Worm (Caenorhabditis elegans) whole organism, L4 larva: ENCODE data around the gene ech-3.

ENCODE experiments used
- F10B5.3 ChIP-seq: sonication (generic microtip); optimal IDR thresholded peaks from 2 replicates; lab custom pipeline; 2016; ENCODE audit warnings: mild to moderate bottlenecking, missing genetic modification characterization, missing compliant biosample characterization
- F49E8.2 ChIP-seq: sonication (generic microtip); optimal IDR thresholded peaks from 2 replicates; lab custom pipeline; 2016; ENCODE audit warnings: missing compliant biosample characterization, mild to moderate bottlenecking, missing genetic modification characterization, borderline replicate concordance
- T20F7.1 ChIP-seq: fragments of 200-800 bp; sonication (Bioruptor generic); optimal IDR thresholded peaks from 2 replicates; lab custom pipeline; 2018; ENCODE audit warnings: mild to moderate bottlenecking, missing genetic modification characterization, missing compliant biosample characterization
- Y105C5A.15 ChIP-seq: fragments of 200-800 bp; sonication (Bioruptor generic); IDR thresholded peaks from 2 replicates; pipeline ENCODE4 v1.3.6; 2022; ENCODE audit warnings: missing genetic modification characterization, missing compliant biosample characterization
- aha-1 ChIP-seq: fragments of 150-350 bp; peaks from one replicate; lab custom pipeline; 2014; ENCODE audit warnings: missing biosample characterization, missing genetic modification characterization
- ceh-32 ChIP-seq: sonication (generic microtip); optimal IDR thresholded peaks from 2 replicates; lab custom pipeline; 2016; ENCODE audit warnings: mild to moderate bottlenecking, missing genetic modification characterization, missing compliant biosample characterization; ENCODE audit not compliant: poor library complexity
- ceh-62 ChIP-seq: sonication (generic microtip); optimal IDR thresholded peaks from 2 replicates; lab custom pipeline; 2017; ENCODE audit warnings: missing biosample characterization, missing genetic modification characterization
- ctbp-1 ChIP-seq: fragments of 200-800 bp; sonication (Bioruptor generic); IDR thresholded peaks from 2 replicates; pipeline ENCODE4 v1.3.6; 2022; ENCODE audit warnings: missing genetic modification reagents, missing genetic modification characterization, missing compliant biosample characterization
- daf-12 ChIP-seq: fragments of 150-350 bp; optimal IDR thresholded peaks from 2 replicates; lab custom pipeline; 2014; ENCODE audit warnings: missing biosample characterization, missing genetic modification reagents, missing genetic modification characterization
- daf-16 ChIP-seq, 3 experiments: sonication (generic microtip); optimal IDR thresholded peaks; 2 replicates each; lab custom pipeline; 2016 to 2017; ENCODE audit warnings: missing genetic modification characterization in 3 of 3, missing genetic modification reagents in 3 of 3, mild to moderate bottlenecking in 2 of 3, missing compliant biosample characterization in 2 of 3, missing biosample characterization in 1 of 3, moderate library complexity in 1 of 3
- dmd-6 ChIP-seq: fragments of 200-800 bp; sonication (Bioruptor generic); IDR thresholded peaks from 2 replicates; pipeline ENCODE4 v1.3.6; 2022; ENCODE audit warnings: missing genetic modification reagents, missing genetic modification characterization, missing compliant biosample characterization
- dve-1 ChIP-seq: sonication (generic microtip); optimal IDR thresholded peaks from 2 replicates; lab custom pipeline; 2017; ENCODE audit warnings: antibody characterized with exemption, mild to moderate bottlenecking, missing genetic modification characterization, missing compliant biosample characterization; ENCODE audit not compliant: insufficient read depth
- fkh-10 ChIP-seq: fragments of 150-350 bp; optimal IDR thresholded peaks from 2 replicates; lab custom pipeline; 2014; ENCODE audit warnings: missing biosample characterization, missing genetic modification reagents, missing genetic modification characterization
- hlh-11 ChIP-seq: fragments of 200-800 bp; sonication (Bioruptor generic); optimal IDR thresholded peaks from 2 replicates; lab custom pipeline; 2018; ENCODE audit warnings: mild to moderate bottlenecking, missing genetic modification characterization, missing compliant biosample characterization
- hlh-30 ChIP-seq: sonication (generic microtip); optimal IDR thresholded peaks from 2 replicates; lab custom pipeline; 2017; ENCODE audit warnings: antibody characterized with exemption, mild to moderate bottlenecking, missing genetic modification characterization, missing compliant biosample characterization; ENCODE audit not compliant: insufficient read depth
- hmg-1.1 ChIP-seq: fragments of 200-800 bp; sonication (Bioruptor generic); IDR thresholded peaks from 2 replicates; pipeline ENCODE4 v1.3.6; 2022; ENCODE audit warnings: missing genetic modification reagents, missing genetic modification characterization, missing compliant biosample characterization
- lin-1 ChIP-seq: fragments of 200-800 bp; sonication (Bioruptor generic); IDR thresholded peaks from 2 replicates; pipeline ENCODE4 v1.3.6; 2022; ENCODE audit warnings: missing genetic modification reagents, missing genetic modification characterization, missing compliant biosample characterization
- lin-29 ChIP-seq: fragments of 200-800 bp; sonication (Bioruptor generic); IDR thresholded peaks from 2 replicates; pipeline ENCODE4 v1.3.6; 2022; ENCODE audit warnings: missing genetic modification reagents, missing genetic modification characterization, missing compliant biosample characterization
- lsy-2 ChIP-seq, 2 experiments: fragments of 150-350 bp in 1 of 2; sonication (generic microtip) in 1 of 2; optimal IDR thresholded peaks; 2 replicates each; lab custom pipeline; 2014 to 2017; ENCODE audit warnings: missing biosample characterization in 2 of 2, missing genetic modification characterization in 2 of 2
- madf-9 ChIP-seq: fragments of 200-800 bp; sonication (Bioruptor generic); conservative IDR thresholded peaks from 2 replicates; pipeline ENCODE4 v1.3.6; 2022; ENCODE audit warnings: missing genetic modification reagents, missing genetic modification characterization, missing compliant biosample characterization
- mdl-1 ChIP-seq, 2 experiments: fragments of 150-350 bp in 1 of 2; sonication (generic microtip) in 1 of 2; optimal IDR thresholded peaks; 2 replicates each; lab custom pipeline; 2014 to 2017; ENCODE audit warnings: missing biosample characterization in 2 of 2, missing genetic modification characterization in 2 of 2
- mdt-29 ChIP-seq: fragments of 200-800 bp; sonication (Bioruptor generic); IDR thresholded peaks from 2 replicates; pipeline ENCODE4 v1.3.6; 2022; ENCODE audit warnings: missing genetic modification reagents, missing genetic modification characterization, missing compliant biosample characterization
- mep-1 ChIP-seq: fragments of 150-350 bp; sonication (generic microtip); optimal IDR thresholded peaks from 3 replicates; lab custom pipeline; 2014; ENCODE audit warnings: missing biosample characterization, missing genetic modification characterization
- mes-2 ChIP-seq: sonication (generic microtip); optimal IDR thresholded peaks from 2 replicates; lab custom pipeline; 2016; ENCODE audit warnings: missing genotype, mild to moderate bottlenecking, missing genetic modification characterization, missing compliant biosample characterization; ENCODE audit not compliant: poor library complexity, severe bottlenecking
- mxl-2 ChIP-seq: fragments of 200-800 bp; sonication (Bioruptor generic); conservative IDR thresholded peaks from 2 replicates; pipeline ENCODE4 v1.3.6; 2022; ENCODE audit warnings: missing genetic modification reagents, missing genetic modification characterization, missing compliant biosample characterization
- mxl-3 ChIP-seq: fragments of 200-800 bp; sonication (Bioruptor generic); optimal IDR thresholded peaks from 2 replicates; lab custom pipeline; 2018; ENCODE audit warnings: mild to moderate bottlenecking, missing genetic modification characterization, missing compliant biosample characterization
- nhr-25 ChIP-seq: sonication (generic microtip); optimal IDR thresholded peaks from 2 replicates; lab custom pipeline; 2017; ENCODE audit warnings: missing genetic modification characterization, mild to moderate bottlenecking, missing compliant biosample characterization, antibody characterized with exemption, moderate library complexity, borderline replicate concordance; ENCODE audit not compliant: insufficient read depth
- nhr-28 ChIP-seq: fragments of 150-350 bp; optimal IDR thresholded peaks from 2 replicates; lab custom pipeline; 2014; ENCODE audit warnings: missing biosample characterization, missing genetic modification characterization
- nhr-48 ChIP-seq: sonication (generic microtip); optimal IDR thresholded peaks from 2 replicates; lab custom pipeline; 2016; ENCODE audit warnings: mild to moderate bottlenecking, missing genetic modification characterization, missing compliant biosample characterization
- nhr-6 ChIP-seq: fragments of 150-350 bp; optimal IDR thresholded peaks from 2 replicates; lab custom pipeline; 2014; ENCODE audit warnings: missing biosample characterization, missing genetic modification characterization
- pha-4 ChIP-seq, 2 experiments: fragments of 150-350 bp in 1 of 2; fragments of 200-800 bp in 1 of 2; sonication (Bioruptor generic) in 1 of 2; IDR thresholded peaks in 1 of 2; optimal IDR thresholded peaks in 1 of 2; 2 replicates each; pipeline versions ENCODE4 v1.3.6 to Lab custom; 2014 to 2022; ENCODE audit warnings: missing genetic modification characterization in 2 of 2, missing genetic modification reagents in 2 of 2, missing biosample characterization in 1 of 2, missing compliant biosample characterization in 1 of 2
- php-3 ChIP-seq: fragments of 200-800 bp; sonication (Bioruptor generic); IDR thresholded peaks from 2 replicates; pipeline ENCODE4 v1.3.6; 2022; ENCODE audit warnings: missing genetic modification reagents, missing genetic modification characterization, missing compliant biosample characterization
- pqm-1 ChIP-seq: sonication (generic microtip); optimal IDR thresholded peaks from 2 replicates; lab custom pipeline; 2017; ENCODE audit warnings: missing biosample characterization, missing genetic modification characterization
- set-16 ChIP-seq: fragments of 200-800 bp; sonication (Bioruptor generic); IDR thresholded peaks from 2 replicates; pipeline ENCODE4 v1.3.6; 2022; ENCODE audit warnings: missing genetic modification reagents, missing genetic modification characterization, missing compliant biosample characterization
- spr-1 ChIP-seq: sonication (generic microtip); optimal IDR thresholded peaks from 2 replicates; lab custom pipeline; 2016; ENCODE audit warnings: mild to moderate bottlenecking, missing genetic modification characterization, missing compliant biosample characterization
- tra-1 ChIP-seq: fragments of 200-800 bp; sonication (Bioruptor generic); IDR thresholded peaks from 2 replicates; pipeline ENCODE4 v1.3.6; 2022; ENCODE audit warnings: missing genetic modification reagents, missing genetic modification characterization, missing compliant biosample characterization
- unc-39 ChIP-seq: sonication (generic microtip); optimal IDR thresholded peaks from 2 replicates; lab custom pipeline; 2017; ENCODE audit warnings: missing biosample characterization, missing genetic modification characterization
- unc-62 ChIP-seq, 3 experiments: fragments of 150-350 bp in 1 of 3; sonication (generic microtip); optimal IDR thresholded peaks in 2 of 3; peaks in 1 of 3; 1 replicate in 1 of 3; 2 replicates in 2 of 3; lab custom pipeline; 2014 to 2017; ENCODE audit warnings: missing biosample characterization in 3 of 3, missing genetic modification characterization in 3 of 3, missing genetic modification reagents in 3 of 3, missing genotype in 1 of 3
- zfp-2 ChIP-seq: sonication (generic microtip); optimal IDR thresholded peaks from 2 replicates; lab custom pipeline; 2016; ENCODE audit warnings: mild to moderate bottlenecking, missing genetic modification characterization, missing compliant biosample characterization

Gene ech-3

ce11 chrV:8022040-8022439 lies at the start of gene ech-3:
ech-3 (plus strand) TSS chrV:8022217.
- no peak for TF ChIP-seq mxl-2 (GFP tag; lab: Robert Waterston, UW)
- TF ChIP-seq dve-1 (tag; lab: Kevin White, UChicago), result peak; percentile 33
- no peak for TF ChIP-seq spr-1 (tag; lab: Kevin White, UChicago)
- TF ChIP-seq tra-1, result no peak
- peak; percentile 15; the same call in 1 of the 2 replicates for TF ChIP-seq dmd-6 (GFP tag; lab: Robert Waterston, UW)
- no peak for TF ChIP-seq hmg-1.1 (GFP tag; lab: Robert Waterston, UW)
- TF ChIP-seq nhr-28, result peak; percentile 14
- no peak for TF ChIP-seq daf-16 (GFP tag; optimal IDR thresholded peaks at IDR 0.05; lab: Kevin White, UChicago)
- TF ChIP-seq daf-16 (tag; optimal IDR thresholded peaks at IDR 0.05; lab: Kevin White, UChicago), result peak; percentile 59
- TF ChIP-seq F10B5.3 (tag; lab: Kevin White, UChicago), result no peak
- TF ChIP-seq ceh-32 (tag; lab: Kevin White, UChicago), result no peak
- no peak for TF ChIP-seq ceh-62
- TF ChIP-seq pqm-1 (tag; lab: Kevin White, UChicago), result peak; percentile 25
- TF ChIP-seq F49E8.2, result no peak
- TF ChIP-seq unc-39, result no peak

- TF ChIP-seq nhr-48, result no peak
- TF ChIP-seq T20F7.1 (GFP tag; lab: Kevin White, UChicago), result no peak
- no peak for TF ChIP-seq madf-9
- TF ChIP-seq lin-1 (GFP tag; lab: Robert Waterston, UW), result no peak
- peak; percentile 28; the same call in 1 of the 2 replicates for TF ChIP-seq dmd-6 (GFP tag; lab: Robert Waterston, UW)
- TF ChIP-seq fkh-10 (GFP tag; lab: Kevin White, UChicago), result peak; percentile 16
- TF ChIP-seq daf-12, result no peak
- TF ChIP-seq dve-1 (tag; lab: Kevin White, UChicago), result peak; percentile 58
- TF ChIP-seq lin-29 (GFP tag; lab: Robert Waterston, UW), result no peak
- no peak for TF ChIP-seq mdt-29 (GFP tag; lab: Robert Waterston, UW)
- TF ChIP-seq mep-1 (tag; lab: Kevin White, UChicago), result peak; percentile 20
- no peak for TF ChIP-seq daf-16 (GFP tag; optimal IDR thresholded peaks at IDR 0.05; lab: Kevin White, UChicago)
- peak; percentile 39 for TF ChIP-seq daf-16 (tag; optimal IDR thresholded peaks at IDR 0.05; lab: Kevin White, UChicago)
- TF ChIP-seq php-3 (GFP tag; lab: Robert Waterston, UW), result no peak
- TF ChIP-seq mxl-3 (GFP tag; lab: Kevin White, UChicago), result peak; percentile 37
- peak; percentile 76 for TF ChIP-seq pqm-1 (tag; lab: Kevin White, UChicago)
- 0 out of 2 replicates have a peak, but pooled peaks have one; percentile 10 for TF ChIP-seq ctbp-1
- no peak for TF ChIP-seq mdl-1 (tag; optimal IDR thresholded peaks at IDR 0.05; lab: Kevin White, UChicago)
- peak; percentile 90 for TF ChIP-seq aha-1 (tag; lab: Kevin White, UChicago)
- peak; percentile 8 for TF ChIP-seq hlh-30 (tag; lab: Kevin White, UChicago)
- peak; percentile 44 for TF ChIP-seq hlh-11 (tag; lab: Kevin White, UChicago)
- no peak for TF ChIP-seq nhr-25 (tag; lab: Kevin White, UChicago)
- no peak for TF ChIP-seq set-16 (GFP tag; lab: Robert Waterston, UW)
- TF ChIP-seq Y105C5A.15 (GFP tag; lab: Robert Waterston, UW), result no peak
- peak in 1 of 2 experiments; percentile 88 for TF ChIP-seq unc-62 (GFP tag; optimal IDR thresholded peaks at IDR 0.05 in 1 of 2; lab: Kevin White, UChicago)
- TF ChIP-seq unc-62 (tag; optimal IDR thresholded peaks at IDR 0.05; lab: Kevin White, UChicago), result no peak
- peak in 1 of 2 experiments; percentile 23 for TF ChIP-seq lsy-2 (tag; optimal IDR thresholded peaks at IDR 0.05; lab: Kevin White, UChicago)
- peak; percentile 44 for TF ChIP-seq nhr-6
- peak; percentile 66 for TF ChIP-seq nhr-28
- TF ChIP-seq zfp-2 (tag; lab: Kevin White, UChicago), result no peak
- 0 out of 2 replicates have a peak, but pooled peaks have one; percentile 27 for TF ChIP-seq pha-4 (GFP tag; IDR thresholded peaks at IDR 0.05; lab: Robert Waterston, UW)
- no peak for TF ChIP-seq pha-4 (tag; optimal IDR thresholded peaks at IDR 0.05; lab: Kevin White, UChicago)
- peak; percentile 52 for TF ChIP-seq mes-2
Observed at ce11 chrV:7977701-7978461, 44.1 kb upstream of the ech-3 start, which contains the start of gene let-413. let-413 (minus strand) TSS chrV:7977776.
